Worm (Caenorhabditis elegans) whole organism, young adult: ENCODE data around the gene mtrr-1.
A peak's percentile ranks its signal among the peaks of the same experiment; 100 is the strongest.

Experiments used
- B0336.3 ChIP-seq: fragments of 200-800 bp; sonication (Bioruptor generic); IDR thresholded peaks from 2 replicates; pipeline ENCODE4 v1.3.6; 2022; ENCODE audit warnings: missing genetic modification characterization, missing compliant biosample characterization
- C06A6.2 ChIP-seq: fragments of 200-800 bp; sonication (Bioruptor generic); conservative IDR thresholded peaks from 2 replicates; pipeline ENCODE4 v1.3.6; 2022; ENCODE audit warnings: missing genetic modification characterization, missing compliant biosample characterization
- F22D6.2 ChIP-seq: sonication (generic microtip); optimal IDR thresholded peaks from 2 replicates; lab custom pipeline; 2016; ENCODE audit warnings: mild to moderate bottlenecking, missing genetic modification characterization, missing compliant biosample characterization
- F52B5.7 ChIP-seq: sonication (generic microtip); optimal IDR thresholded peaks from 2 replicates; lab custom pipeline; 2016; ENCODE audit warnings: mild to moderate bottlenecking, missing genetic modification characterization, missing compliant biosample characterization
- K11D2.4 ChIP-seq: fragments of 200-800 bp; sonication (Bioruptor generic); IDR thresholded peaks from 2 replicates; pipeline ENCODE4 v1.3.6; 2022; ENCODE audit warnings: missing genetic modification reagents, missing genetic modification characterization, missing compliant biosample characterization
- T26A5.8 ChIP-seq: sonication (generic microtip); optimal IDR thresholded peaks from 2 replicates; lab custom pipeline; 2016; ENCODE audit warnings: missing genetic modification characterization, missing compliant biosample characterization
- Y53G8AR.9 ChIP-seq: fragments of 200-800 bp; sonication (Bioruptor generic); conservative IDR thresholded peaks from 2 replicates; pipeline ENCODE4 v1.3.6; 2022; ENCODE audit warnings: missing genetic modification reagents, missing genetic modification characterization, missing compliant biosample characterization
- Y56A3A.18 ChIP-seq: fragments of 200-800 bp; sonication (Bioruptor generic); IDR thresholded peaks from 2 replicates; pipeline ENCODE4 v1.3.6; 2022; ENCODE audit warnings: missing genetic modification reagents, missing genetic modification characterization, missing compliant biosample characterization
- Y67H2A.10 ChIP-seq: fragments of 200-800 bp; sonication (Bioruptor generic); conservative IDR thresholded peaks from 2 replicates; pipeline ENCODE4 v1.3.6; 2022; ENCODE audit warnings: missing genetic modification reagents, missing genetic modification characterization, missing compliant biosample characterization
- Y79H2A.3 ChIP-seq: fragments of 200-800 bp; sonication (Bioruptor generic); conservative IDR thresholded peaks from 2 replicates; pipeline ENCODE4 v1.3.6; 2022; ENCODE audit warnings: missing genetic modification reagents, missing genetic modification characterization, missing compliant biosample characterization
- Y95B8A.8 ChIP-seq: fragments of 200-800 bp; sonication (Bioruptor generic); IDR thresholded peaks from 2 replicates; pipeline ENCODE4 v1.3.6; 2022; ENCODE audit warnings: missing genetic modification reagents, missing genetic modification characterization, missing compliant biosample characterization
- ZK185.1 ChIP-seq: sonication (generic microtip); optimal IDR thresholded peaks from 2 replicates; lab custom pipeline; 2016; ENCODE audit warnings: mild to moderate bottlenecking, missing genetic modification characterization, missing compliant biosample characterization; ENCODE audit not compliant: poor library complexity, severe bottlenecking
- ama-1 ChIP-seq, 3 experiments: fragments of 150-350 bp in 1 of 3; sonication (generic microtip) in 2 of 3; optimal IDR thresholded peaks; 2 replicates each; lab custom pipeline; 2014 to 2018; ENCODE audit warnings: missing biosample characterization in 2 of 3, missing genetic modification characterization in 2 of 3, missing genetic modification reagents in 2 of 3
- atf-7 ChIP-seq: sonication (generic microtip); optimal IDR thresholded peaks from 2 replicates; lab custom pipeline; 2017; ENCODE audit warnings: mild to moderate bottlenecking, missing genetic modification characterization, missing compliant biosample characterization
- athp-1 ChIP-seq: sonication (generic microtip); optimal IDR thresholded peaks from 2 replicates; lab custom pipeline; 2017; ENCODE audit warnings: mild to moderate bottlenecking, missing genetic modification characterization, missing compliant biosample characterization
- attf-3 ChIP-seq: fragments of 200-800 bp; sonication (Bioruptor generic); conservative IDR thresholded peaks from 2 replicates; pipeline ENCODE4 v1.3.6; 2022; ENCODE audit warnings: missing genetic modification reagents, missing genetic modification characterization, missing compliant biosample characterization
- attf-5 ChIP-seq: fragments of 200-800 bp; sonication (Bioruptor generic); optimal IDR thresholded peaks from 2 replicates; lab custom pipeline; 2018; ENCODE audit warnings: mild to moderate bottlenecking, missing genetic modification characterization, missing compliant biosample characterization
- attf-6 ChIP-seq: fragments of 200-800 bp; sonication (Bioruptor generic); IDR thresholded peaks from 2 replicates; pipeline ENCODE4 v1.3.6; 2022; ENCODE audit warnings: missing genetic modification reagents, missing genetic modification characterization, missing compliant biosample characterization
- ccch-3 ChIP-seq: fragments of 200-800 bp; sonication (Bioruptor generic); optimal IDR thresholded peaks from 2 replicates; lab custom pipeline; 2018; ENCODE audit warnings: mild to moderate bottlenecking, missing genetic modification characterization, missing compliant biosample characterization
- cebp-1 ChIP-seq, 2 experiments: fragments of 200-800 bp in 1 of 2; sonication (Bioruptor generic) in 1 of 2; sonication (generic microtip) in 1 of 2; IDR thresholded peaks in 1 of 2; optimal IDR thresholded peaks in 1 of 2; 2 replicates each; pipeline versions ENCODE4 v1.3.6 to Lab custom; 2017 to 2022; ENCODE audit warnings: missing compliant biosample characterization in 2 of 2, missing genetic modification characterization in 2 of 2, mild to moderate bottlenecking in 1 of 2, missing genetic modification reagents in 1 of 2, moderate library complexity in 1 of 2
- ceh-100 ChIP-seq: fragments of 200-800 bp; sonication (Bioruptor generic); IDR thresholded peaks from 2 replicates; pipeline ENCODE4 v1.3.6; 2022; ENCODE audit warnings: missing genetic modification reagents, missing genetic modification characterization, missing compliant biosample characterization
- dox-1 ChIP-seq: fragments of 200-800 bp; sonication (Bioruptor generic); IDR thresholded peaks from 2 replicates; pipeline ENCODE4 v1.3.6; 2022; ENCODE audit warnings: missing genetic modification reagents, missing genetic modification characterization, missing compliant biosample characterization
- egl-44 ChIP-seq: fragments of 200-800 bp; sonication (Bioruptor generic); IDR thresholded peaks from 2 replicates; pipeline ENCODE4 v1.3.6; 2022; ENCODE audit warnings: missing genetic modification reagents, missing genetic modification characterization, missing compliant biosample characterization
- ets-4 ChIP-seq: fragments of 200-800 bp; sonication (Bioruptor generic); optimal IDR thresholded peaks from 2 replicates; lab custom pipeline; 2018; ENCODE audit warnings: mild to moderate bottlenecking, missing genetic modification characterization, missing compliant biosample characterization
- hlh-12 ChIP-seq: sonication (generic microtip); optimal IDR thresholded peaks from 2 replicates; lab custom pipeline; 2016; ENCODE audit warnings: missing genetic modification characterization, missing compliant biosample characterization
- hmg-1.2 ChIP-seq: fragments of 200-800 bp; sonication (Bioruptor generic); IDR thresholded peaks from 2 replicates; pipeline ENCODE4 v1.3.6; 2022; ENCODE audit warnings: missing genetic modification reagents, missing genetic modification characterization, missing compliant biosample characterization
- lin-26 ChIP-seq: fragments of 200-800 bp; sonication (Bioruptor generic); IDR thresholded peaks from 2 replicates; pipeline ENCODE4 v1.3.6; 2022; ENCODE audit warnings: missing genetic modification reagents, missing genetic modification characterization, missing compliant biosample characterization
- lin-40 ChIP-seq: sonication (generic microtip); optimal IDR thresholded peaks from 2 replicates; lab custom pipeline; 2016; ENCODE audit warnings: missing genetic modification characterization, mild to moderate bottlenecking, missing compliant biosample characterization, missing genotype, missing genetic modification reagents
- lin-54 ChIP-seq: fragments of 200-800 bp; sonication (Bioruptor generic); optimal IDR thresholded peaks from 2 replicates; lab custom pipeline; 2018; ENCODE audit warnings: mild to moderate bottlenecking, missing genetic modification characterization, missing compliant biosample characterization
- lir-1 ChIP-seq: fragments of 200-800 bp; sonication (Bioruptor generic); conservative IDR thresholded peaks from 2 replicates; pipeline ENCODE4 v1.3.6; 2022; ENCODE audit warnings: missing genetic modification reagents, missing genetic modification characterization, missing compliant biosample characterization
- madf-8 ChIP-seq: fragments of 200-800 bp; sonication (Bioruptor generic); conservative IDR thresholded peaks from 2 replicates; pipeline ENCODE4 v1.3.6; 2022; ENCODE audit warnings: missing genetic modification reagents, missing genetic modification characterization, missing compliant biosample characterization
- mes-4 ChIP-seq: sonication (generic microtip); optimal IDR thresholded peaks from 2 replicates; lab custom pipeline; 2016; ENCODE audit warnings: missing genotype, missing genetic modification characterization, missing compliant biosample characterization
- nfya-1 ChIP-seq: sonication (generic microtip); optimal IDR thresholded peaks from 2 replicates; lab custom pipeline; 2017; ENCODE audit warnings: antibody characterized with exemption, missing compliant biosample characterization, missing genetic modification characterization, borderline replicate concordance; ENCODE audit not compliant: insufficient read depth
- nfya-2 ChIP-seq: fragments of 200-800 bp; sonication (Bioruptor generic); IDR thresholded peaks from 2 replicates; pipeline ENCODE4 v1.3.6; 2022; ENCODE audit warnings: missing genetic modification reagents, missing genetic modification characterization, missing compliant biosample characterization
- nfyb-1 ChIP-seq: fragments of 200-800 bp; sonication (Bioruptor generic); IDR thresholded peaks from 2 replicates; pipeline ENCODE4 v1.3.6; 2022; ENCODE audit warnings: missing genetic modification reagents, missing genetic modification characterization, missing compliant biosample characterization
- nhr-80 ChIP-seq: sonication (generic microtip); optimal IDR thresholded peaks from 2 replicates; lab custom pipeline; 2016; ENCODE audit warnings: missing genetic modification characterization, missing compliant biosample characterization
- nhr-90 ChIP-seq: sonication (generic microtip); optimal IDR thresholded peaks from 2 replicates; lab custom pipeline; 2016; ENCODE audit warnings: missing genotype, mild to moderate bottlenecking, missing genetic modification characterization, missing compliant biosample characterization
- pbrm-1 ChIP-seq: fragments of 200-800 bp; sonication (Bioruptor generic); IDR thresholded peaks from 2 replicates; pipeline ENCODE4 v1.3.6; 2022; ENCODE audit warnings: missing genetic modification reagents, missing genetic modification characterization, missing compliant biosample characterization
- rcor-1 ChIP-seq: fragments of 200-800 bp; sonication (Bioruptor generic); IDR thresholded peaks from 2 replicates; pipeline ENCODE4 v1.3.6; 2022; ENCODE audit warnings: missing genetic modification reagents, missing genetic modification characterization, missing compliant biosample characterization
- repo-1 ChIP-seq: sonication (generic microtip); optimal IDR thresholded peaks from 2 replicates; lab custom pipeline; 2017; ENCODE audit warnings: mild to moderate bottlenecking, missing genetic modification characterization, missing compliant biosample characterization
- sea-2 ChIP-seq: fragments of 200-800 bp; sonication (Bioruptor generic); IDR thresholded peaks from 2 replicates; pipeline ENCODE4 v1.3.6; 2022; ENCODE audit warnings: missing genetic modification characterization, missing compliant biosample characterization
- somi-1 ChIP-seq: fragments of 200-800 bp; sonication (Bioruptor generic); optimal IDR thresholded peaks from 2 replicates; lab custom pipeline; 2018; ENCODE audit warnings: mild to moderate bottlenecking, missing genetic modification characterization, missing compliant biosample characterization
- tbp1 ChIP-seq: fragments of 200-800 bp; sonication (Bioruptor generic); optimal IDR thresholded peaks from 2 replicates; lab custom pipeline; 2018; ENCODE audit warnings: mild to moderate bottlenecking, missing genetic modification characterization, missing compliant biosample characterization
- tlf-1 ChIP-seq: fragments of 200-800 bp; sonication (Bioruptor generic); optimal IDR thresholded peaks from 2 replicates; lab custom pipeline; 2018; ENCODE audit warnings: mild to moderate bottlenecking, missing genetic modification characterization, missing compliant biosample characterization
- unc-130 ChIP-seq: sonication (generic microtip); optimal IDR thresholded peaks from 2 replicates; lab custom pipeline; 2016; ENCODE audit warnings: missing genetic modification reagents, missing genetic modification characterization, missing compliant biosample characterization
- unc-62 ChIP-seq: fragments of 150-350 bp; optimal IDR thresholded peaks from 2 replicates; lab custom pipeline; 2014; ENCODE audit warnings: missing biosample characterization, missing genetic modification reagents, missing genetic modification characterization
- ztf-6 ChIP-seq: fragments of 200-800 bp; sonication (Bioruptor generic); IDR thresholded peaks from 2 replicates; pipeline ENCODE4 v1.3.6; 2022; ENCODE audit warnings: missing genetic modification reagents, missing genetic modification characterization, missing compliant biosample characterization

Gene mtrr-1

DNA sequence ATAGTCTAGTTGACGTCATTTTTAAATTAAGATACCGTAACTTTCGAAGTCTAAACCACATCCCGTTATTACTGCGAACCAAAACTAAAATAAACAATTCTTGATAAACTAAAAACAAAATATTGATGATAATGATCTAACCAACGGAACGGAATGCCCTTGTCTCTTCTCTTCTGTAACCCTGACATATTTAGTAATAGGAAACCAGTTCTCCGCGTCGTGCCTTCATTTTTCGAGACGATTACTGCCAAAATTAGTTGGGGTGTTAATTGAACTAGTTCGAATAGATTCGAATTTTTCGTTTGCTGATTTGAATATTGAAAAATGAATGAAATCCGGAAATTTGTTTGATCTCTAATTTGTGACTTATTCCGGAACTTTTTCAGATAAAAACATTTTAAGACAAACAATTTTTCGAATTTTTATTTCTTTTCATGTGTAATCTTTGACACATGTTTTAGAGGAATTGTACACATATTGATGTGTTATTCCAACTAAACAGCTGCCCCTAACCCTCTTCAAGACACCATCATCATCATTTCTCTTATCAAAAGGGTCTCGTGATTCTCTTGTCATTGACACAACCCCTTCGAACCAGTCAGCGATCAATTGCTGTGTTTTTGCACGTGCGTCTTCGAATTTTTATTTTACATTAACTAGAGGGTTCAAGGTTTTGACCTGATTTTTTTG lies 2.0 kb upstream of the mtrr-1 start (continued):
- TF ChIP-seq F22D6.2, result peak; percentile 36
- TF ChIP-seq rcor-1, result no peak
- TF ChIP-seq tlf-1 (GFP tag; lab: Kevin White, UChicago), result peak; percentile 41
- 0 out of 2 replicates have a peak, but pooled peaks have one; percentile 43 for TF ChIP-seq Y95B8A.8
- peak; percentile 42 for TF ChIP-seq ama-1 (optimal IDR thresholded peaks at IDR 0.05; lab: Kevin White, UChicago)
- TF ChIP-seq ama-1 (GFP tag; optimal IDR thresholded peaks at IDR 0.05; lab: Kevin White, UChicago), result no peak
- TF ChIP-seq ccch-3 (GFP tag; lab: Kevin White, UChicago), result no peak
- TF ChIP-seq atf-7 (tag; lab: Kevin White, UChicago), result peak; percentile 79
- peak; percentile 45; the same call in 1 of the 2 replicates for TF ChIP-seq pbrm-1 (GFP tag; lab: Robert Waterston, UW)
- TF ChIP-seq mes-4 (tag; lab: Kevin White, UChicago), result no peak
- TF ChIP-seq nhr-90, result peak; percentile 40
- TF ChIP-seq Y56A3A.18, result 0 out of 2 replicates have a peak, but pooled peaks have one; percentile 34
- peak; percentile 67 for TF ChIP-seq nhr-80
- TF ChIP-seq hlh-12 (tag; lab: Kevin White, UChicago), result no peak
- 0 out of 2 replicates have a peak, but pooled peaks have one; percentile 26 for TF ChIP-seq C06A6.2 (GFP tag; lab: Robert Waterston, UW)
- peak; percentile 12 for TF ChIP-seq tbp1
- peak; percentile 28; the same call in 1 of the 2 replicates for TF ChIP-seq K11D2.4
- TF ChIP-seq somi-1, result peak; percentile 68
- no peak for TF ChIP-seq sea-2 (GFP tag; lab: Robert Waterston, UW)
- TF ChIP-seq lin-40, result peak; percentile 42
- TF ChIP-seq ets-4 (GFP tag; lab: Kevin White, UChicago), result peak; percentile 39
- no peak for TF ChIP-seq athp-1 (tag; lab: Kevin White, UChicago)
- peak; percentile 63 for TF ChIP-seq egl-44 (GFP tag; lab: Robert Waterston, UW)
- TF ChIP-seq lir-1, result no peak
- no peak for TF ChIP-seq ztf-6
- peak; percentile 21; the same call in 1 of the 2 replicates for TF ChIP-seq Y53G8AR.9 (GFP tag; lab: Robert Waterston, UW)
- no peak for TF ChIP-seq ceh-100
- peak; percentile 86 for TF ChIP-seq unc-62 (GFP tag; lab: Kevin White, UChicago)
- TF ChIP-seq nfyb-1 (GFP tag; lab: Robert Waterston, UW), result peak; percentile 82
- TF ChIP-seq lin-54 (GFP tag; lab: Kevin White, UChicago), result peak; percentile 44
- peak; percentile 1 for TF ChIP-seq repo-1 (tag; lab: Kevin White, UChicago)
- TF ChIP-seq attf-5 (GFP tag; lab: Kevin White, UChicago), result peak; percentile 54
- peak; percentile 73; the same call in 1 of the 2 replicates for TF ChIP-seq B0336.3 (GFP tag; lab: Robert Waterston, UW)
- TF ChIP-seq hmg-1.2 (GFP tag; lab: Robert Waterston, UW), result no peak
- TF ChIP-seq cebp-1 (GFP tag; IDR thresholded peaks at IDR 0.05; lab: Robert Waterston, UW), result peak; percentile 47; the same call in 1 of the 2 replicates
- peak; percentile 76 for TF ChIP-seq cebp-1 (tag; optimal IDR thresholded peaks at IDR 0.05; lab: Kevin White, UChicago)
- 0 out of 2 replicates have a peak, but pooled peaks have one; percentile 33 for TF ChIP-seq dox-1 (GFP tag; lab: Robert Waterston, UW)
- no peak for TF ChIP-seq nfya-2 (GFP tag; lab: Robert Waterston, UW)

DNA sequence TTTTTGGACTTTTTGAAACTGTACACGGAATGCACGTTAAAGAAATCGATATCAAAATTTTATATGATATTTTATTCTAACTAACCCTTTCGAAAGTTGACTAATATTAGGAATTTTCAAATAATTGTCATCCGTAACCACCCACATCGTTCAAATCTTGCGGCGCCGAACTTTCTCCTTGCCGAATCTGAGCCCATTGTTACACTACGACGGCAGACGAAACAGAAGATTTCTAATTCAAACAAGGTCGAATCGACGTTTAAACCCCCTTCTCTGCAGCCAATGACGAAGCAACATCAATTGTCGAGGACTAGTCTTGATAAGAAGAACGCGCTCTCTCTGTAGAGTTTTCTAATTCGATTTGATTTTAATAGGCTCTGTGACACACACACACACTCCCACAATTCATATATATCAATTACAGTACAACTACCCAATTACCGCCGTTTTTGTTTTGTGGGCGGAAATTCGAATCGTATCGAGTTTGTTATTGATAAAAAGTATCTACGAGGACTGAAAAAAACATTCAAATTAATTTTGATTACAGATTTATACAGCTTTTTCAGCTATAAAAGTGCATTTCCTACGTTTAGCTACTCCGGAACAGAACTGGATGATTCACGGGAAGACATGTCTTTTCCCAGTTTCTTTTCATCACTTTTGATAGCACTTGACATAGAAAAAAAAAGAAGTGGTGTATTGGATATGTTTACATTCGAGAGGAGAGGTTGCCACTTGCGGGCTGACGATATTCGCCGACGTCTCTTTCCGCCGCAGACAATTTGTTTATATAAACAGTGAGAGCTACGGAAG lies 1.2 kb upstream of the mtrr-1 start:
- TF ChIP-seq attf-3 (GFP tag; lab: Robert Waterston, UW), result no peak
- TF ChIP-seq Y79H2A.3 (GFP tag; lab: Robert Waterston, UW), result no peak
- TF ChIP-seq ZK185.1 (tag; lab: Kevin White, UChicago), result peak; percentile 19
- no peak for TF ChIP-seq Y67H2A.10
- no peak for TF ChIP-seq T26A5.8 (tag; lab: Kevin White, UChicago)
- TF ChIP-seq attf-6 (GFP tag; lab: Robert Waterston, UW), result no peak
- TF ChIP-seq madf-8, result no peak
- peak; percentile 11 for TF ChIP-seq nhr-80
- TF ChIP-seq unc-130 (GFP tag; lab: Kevin White, UChicago), result no peak
- TF ChIP-seq nfya-1 (tag; lab: Kevin White, UChicago), result no peak
- TF ChIP-seq lin-26, result peak; percentile 68
- no peak for TF ChIP-seq F52B5.7 (tag; lab: Kevin White, UChicago)
